Fruit fly (Drosophila melanogaster): Measurements from ENCODE around the gene Tim8.

Tim8 gene

dm6 chrX:11349780-11350179 is 18.5 kb upstream of the Tim8 start, which contains the start of gene NdufV3:
TSS of gene NdufV3 (plus strand) at chrX:11349998.
- no peak for TF ChIP-seq noc (tag; optimal IDR thresholded peaks at IDR 0.05)

- TF ChIP-seq noc (tag; optimal IDR thresholded peaks at IDR 0.05), result peak; percentile 63
Measured at dm6 chrX:11350505-11351327, 17.5 kb upstream of the Tim8 start, which contains the start of gene CG1737. TSS of gene CG1737 (plus strand) at chrX:11350608.

DNA sequence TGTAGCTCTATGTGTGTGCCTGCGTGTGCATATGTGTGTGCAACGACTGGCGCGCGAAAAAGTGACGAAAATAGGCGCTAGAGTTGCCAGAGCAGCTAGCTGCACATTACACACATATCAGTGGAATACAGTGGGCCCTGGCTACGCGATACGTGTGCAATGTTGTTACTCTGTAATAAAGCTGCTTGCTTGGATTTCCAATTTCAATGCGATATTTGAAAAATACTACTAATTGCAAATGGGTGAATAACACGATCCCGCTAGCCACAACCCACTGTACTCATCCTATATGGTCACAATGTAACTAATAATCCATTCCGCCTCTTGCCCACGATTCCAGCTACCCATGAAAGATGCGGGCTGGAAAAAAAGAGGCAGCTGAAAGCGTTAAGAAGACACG is 16.9 kb upstream of the Tim8 start:
- peak; percentile 93 for TF ChIP-seq noc (tag; optimal IDR thresholded peaks at IDR 0.05)

dm6 chrX:11355708-11356174 is 12.5 kb upstream of the Tim8 start, which contains the start of gene dsh:
TSS of gene dsh (plus strand) at chrX:11355881.
- no peak for TF ChIP-seq noc (tag; optimal IDR thresholded peaks at IDR 0.05)

DNA sequence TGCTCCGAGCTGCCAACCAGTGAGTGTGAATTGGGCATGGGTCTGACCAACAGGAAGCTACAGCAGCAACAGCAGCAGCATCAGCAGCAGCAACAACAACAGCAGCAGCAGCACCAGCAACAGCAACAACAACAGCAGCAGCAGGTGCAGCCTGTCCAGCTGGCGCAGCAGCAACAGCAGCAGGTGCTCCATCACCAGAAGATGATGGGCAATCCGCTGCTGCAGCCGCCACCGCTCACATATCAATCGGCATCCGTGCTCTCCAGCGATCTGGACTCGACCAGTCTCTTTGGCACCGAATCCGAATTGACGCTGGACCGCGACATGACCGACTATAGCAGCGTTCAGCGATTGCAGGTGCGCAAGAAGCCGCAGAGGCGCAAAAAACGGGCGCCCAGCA is 11.6 kb upstream of the Tim8 start:
- no peak for TF ChIP-seq noc (tag; optimal IDR thresholded peaks at IDR 0.05)

dm6 chrX:11359081-11359481 is 9.2 kb upstream of the Tim8 start, which contains the start of gene Pa1:
TSS of gene Pa1 (plus strand) at chrX:11359236.
- TF ChIP-seq noc (tag; optimal IDR thresholded peaks at IDR 0.05), result no peak

- no peak for TF ChIP-seq noc (tag; optimal IDR thresholded peaks at IDR 0.05)
Measured at dm6 chrX:11369374-11369773, 1.1 kb downstream of the Tim8 start, which contains the start of gene dlg1. TSS of gene dlg1 (plus strand) at chrX:11369665.

- no peak for TF ChIP-seq noc (tag; optimal IDR thresholded peaks at IDR 0.05)
Measured at dm6 chrX:11370792-11371191, 2.5 kb downstream of the Tim8 start.

dm6 chrX:11371613-11372012 is 3.4 kb downstream of the Tim8 start:
- no peak for TF ChIP-seq noc (tag; optimal IDR thresholded peaks at IDR 0.05)

- no peak for TF ChIP-seq noc (tag; optimal IDR thresholded peaks at IDR 0.05)
Measured at dm6 chrX:11372764-11373712, 4.8 kb downstream of the Tim8 start.

DNA sequence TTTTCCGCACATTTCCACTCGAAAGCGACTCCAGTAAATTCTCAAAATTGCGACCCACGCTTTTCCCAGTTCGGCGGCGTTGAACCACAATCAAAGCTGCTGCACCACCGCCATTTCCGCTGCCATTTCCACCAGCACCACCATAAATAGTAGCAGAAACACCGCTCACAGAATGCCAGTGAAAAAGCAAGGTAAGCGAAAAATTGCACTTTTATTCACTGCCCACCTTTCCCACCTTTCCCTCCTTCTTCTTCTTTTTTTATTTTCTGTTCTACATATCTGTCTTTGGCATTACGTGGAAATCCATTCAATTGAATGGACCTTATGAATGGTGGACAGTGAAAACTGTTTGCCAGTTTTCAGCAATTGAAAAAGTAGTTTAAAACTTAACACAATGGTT is 6.1 kb downstream of the Tim8 start:
- no peak for TF ChIP-seq noc (tag; optimal IDR thresholded peaks at IDR 0.05)

DNA sequence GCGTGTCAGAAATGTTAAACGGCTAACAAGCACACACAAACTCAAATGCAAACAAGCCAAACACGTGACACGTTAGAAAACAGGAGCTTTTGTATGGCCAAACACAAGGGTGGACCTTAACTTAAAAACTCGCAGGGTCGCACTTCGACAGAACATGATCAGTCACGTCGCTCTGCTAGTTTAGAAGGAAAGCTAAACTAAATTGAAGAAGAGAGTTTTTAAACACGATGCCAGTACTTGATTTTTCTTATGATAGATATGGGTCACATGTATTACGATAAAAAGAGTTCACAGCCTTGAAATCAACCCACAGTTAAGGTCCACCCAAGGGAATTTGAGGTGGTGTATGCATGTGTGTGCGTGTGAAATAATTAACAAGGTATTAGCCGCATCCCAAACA is 10.1 kb downstream of the Tim8 start:
- TF ChIP-seq noc (tag; optimal IDR thresholded peaks at IDR 0.05), result no peak

dm6 chrX:11379139-11379538 is 10.9 kb downstream of the Tim8 start:
- TF ChIP-seq noc (tag; optimal IDR thresholded peaks at IDR 0.05), result no peak

- no peak for TF ChIP-seq noc (tag; optimal IDR thresholded peaks at IDR 0.05)
Measured at dm6 chrX:11379747-11380146, 11.5 kb downstream of the Tim8 start.

- no peak for TF ChIP-seq noc (tag; optimal IDR thresholded peaks at IDR 0.05)
Measured at dm6 chrX:11382588-11382987, 14.3 kb downstream of the Tim8 start.

- TF ChIP-seq noc (tag; optimal IDR thresholded peaks at IDR 0.05), result no peak
Measured at dm6 chrX:11383530-11383929, 15.3 kb downstream of the Tim8 start.

Measured in whole organism, larva.